Worm (Caenorhabditis elegans) whole organism, mixed stage, embryonic: Measurements from ENCODE around the gene T28C6.11.

Experiments used
- ces-1 ChIP-seq: fragments of 150-350 bp; optimal IDR thresholded peaks from 2 replicates; lab custom pipeline; 2014; ENCODE audit warnings: missing biosample characterization, missing genetic modification reagents, missing genetic modification characterization
- elt-1 ChIP-seq: sonication (generic microtip); optimal IDR thresholded peaks from 2 replicates; lab custom pipeline; 2017; ENCODE audit warnings: missing genetic modification characterization, mild to moderate bottlenecking, missing compliant biosample characterization, antibody characterized with exemption, moderate library complexity, borderline replicate concordance; ENCODE audit not compliant: insufficient read depth
- nhr-12 ChIP-seq: fragments of 150-350 bp; optimal IDR thresholded peaks from 2 replicates; lab custom pipeline; 2014; ENCODE audit warnings: missing biosample characterization, missing genetic modification characterization
- nhr-76 ChIP-seq: sonication (generic microtip); optimal IDR thresholded peaks from 2 replicates; lab custom pipeline; 2017; ENCODE audit warnings: missing biosample characterization, missing genetic modification characterization
- pha-4 ChIP-seq: fragments of 150-350 bp; optimal IDR thresholded peaks from 2 replicates; lab custom pipeline; 2018; ENCODE audit warnings: missing biosample characterization, missing genetic modification reagents, missing genetic modification characterization
- snpc-4 ChIP-seq: fragments of 150-350 bp; optimal IDR thresholded peaks from 2 replicates; lab custom pipeline; 2014; ENCODE audit warnings: missing biosample characterization, missing genetic modification characterization
- ztf-11 ChIP-seq: fragments of 150-350 bp; optimal IDR thresholded peaks from 2 replicates; lab custom pipeline; 2014; ENCODE audit warnings: missing biosample characterization, missing genetic modification characterization

ce11 chrIV:8796246-8796645 lies 43.8 kb downstream of the T28C6.11 start:
- TF ChIP-seq nhr-76 (tag; lab: Kevin White, UChicago) = no peak
- TF ChIP-seq snpc-4 = no peak
- TF ChIP-seq pha-4 (tag; lab: Kevin White, UChicago) = no peak
- no peak for TF ChIP-seq ztf-11
- TF ChIP-seq nhr-12 (tag; lab: Kevin White, UChicago) = no peak
- no peak for TF ChIP-seq elt-1 (tag; lab: Kevin White, UChicago)
- TF ChIP-seq ces-1 (GFP tag; lab: Kevin White, UChicago) = peak; percentile 50
